Worm (Caenorhabditis elegans) whole organism, late embryonic: Measurements from ENCODE around the gene F35C8.5.
A peak's percentile ranks its signal among the peaks of the same experiment; 100 is the strongest.

Experiments
- C08G9.2 ChIP-seq: sonication (generic microtip); optimal IDR thresholded peaks from 2 replicates; lab custom pipeline; 2016; ENCODE audit warnings: mild to moderate bottlenecking, missing genetic modification characterization, moderate library complexity, missing compliant biosample characterization
- C38D4.7 ChIP-seq: fragments of 200-800 bp; sonication (Bioruptor generic); optimal IDR thresholded peaks from 2 replicates; lab custom pipeline; 2018; ENCODE audit warnings: mild to moderate bottlenecking, missing genetic modification characterization, moderate library complexity, missing compliant biosample characterization
- K02D7.2 ChIP-seq: sonication (generic microtip); optimal IDR thresholded peaks from 2 replicates; lab custom pipeline; 2017; ENCODE audit warnings: mild to moderate bottlenecking, missing genetic modification characterization, missing compliant biosample characterization
- Y22D7AL.16 ChIP-seq: sonication (generic microtip); optimal IDR thresholded peaks from 2 replicates; lab custom pipeline; 2016; ENCODE audit warnings: missing genetic modification characterization, missing compliant biosample characterization
- ama-1 ChIP-seq: fragments of 150-350 bp; optimal IDR thresholded peaks from 2 replicates; lab custom pipeline; 2014
- ceh-14 ChIP-seq: sonication (generic microtip); optimal IDR thresholded peaks from 2 replicates; lab custom pipeline; 2016; ENCODE audit warnings: missing genotype, missing genetic modification characterization, missing compliant biosample characterization
- ceh-18 ChIP-seq: sonication (generic microtip); optimal IDR thresholded peaks from 2 replicates; lab custom pipeline; 2016; ENCODE audit warnings: missing genetic modification characterization, missing compliant biosample characterization
- ceh-19 ChIP-seq: fragments of 200-800 bp; sonication (Bioruptor generic); optimal IDR thresholded peaks from 2 replicates; lab custom pipeline; 2018; ENCODE audit warnings: mild to moderate bottlenecking, missing genetic modification characterization, missing compliant biosample characterization
- ceh-2 ChIP-seq: sonication (generic microtip); optimal IDR thresholded peaks from 2 replicates; lab custom pipeline; 2016; ENCODE audit warnings: missing genotype, missing genetic modification characterization, missing compliant biosample characterization
- ceh-31 ChIP-seq: sonication (generic microtip); optimal IDR thresholded peaks from 2 replicates; lab custom pipeline; 2016; ENCODE audit warnings: missing genetic modification characterization, missing compliant biosample characterization
- ceh-45 ChIP-seq: fragments of 200-800 bp; sonication (Bioruptor generic); IDR thresholded peaks from 2 replicates; pipeline ENCODE4 v1.3.6; 2022; ENCODE audit warnings: missing genetic modification reagents, missing genetic modification characterization, missing compliant biosample characterization
- ceh-48 ChIP-seq: sonication (generic microtip); optimal IDR thresholded peaks from 2 replicates; lab custom pipeline; 2016; ENCODE audit warnings: missing genetic modification characterization, inconsistent platforms, missing compliant biosample characterization
- ceh-6 ChIP-seq: fragments of 200-800 bp; sonication (Bioruptor generic); optimal IDR thresholded peaks from 2 replicates; lab custom pipeline; 2018; ENCODE audit warnings: mild to moderate bottlenecking, missing genetic modification characterization, missing compliant biosample characterization
- ceh-9 ChIP-seq: sonication (generic microtip); optimal IDR thresholded peaks from 2 replicates; lab custom pipeline; 2016; ENCODE audit warnings: mild to moderate bottlenecking, missing genetic modification characterization, inconsistent platforms, missing compliant biosample characterization
- che-1 ChIP-seq: sonication (generic microtip); optimal IDR thresholded peaks from 2 replicates; lab custom pipeline; 2016; ENCODE audit warnings: mild to moderate bottlenecking, missing genetic modification characterization, missing compliant biosample characterization
- dmd-4 ChIP-seq: sonication (generic microtip); optimal IDR thresholded peaks from 2 replicates; lab custom pipeline; 2016; ENCODE audit warnings: borderline replicate concordance, missing genetic modification characterization, missing compliant biosample characterization
- dve-1 ChIP-seq: sonication (generic microtip); optimal IDR thresholded peaks from 2 replicates; lab custom pipeline; 2017; ENCODE audit warnings: antibody characterized with exemption, mild to moderate bottlenecking, missing genetic modification characterization, missing compliant biosample characterization
- elt-2 ChIP-seq: sonication (generic microtip); optimal IDR thresholded peaks from 2 replicates; lab custom pipeline; 2016; ENCODE audit warnings: missing genetic modification reagents, missing genetic modification characterization, missing compliant biosample characterization
- elt-4 ChIP-seq: sonication (generic microtip); optimal IDR thresholded peaks from 2 replicates; lab custom pipeline; 2016; ENCODE audit warnings: missing genetic modification characterization, missing compliant biosample characterization
- eyg-1 ChIP-seq: sonication (generic microtip); optimal IDR thresholded peaks from 2 replicates; lab custom pipeline; 2016; ENCODE audit warnings: missing genotype, missing genetic modification characterization, missing compliant biosample characterization
- fax-1 ChIP-seq: sonication (generic microtip); optimal IDR thresholded peaks from 2 replicates; lab custom pipeline; 2016; ENCODE audit warnings: missing genotype, missing genetic modification characterization, missing compliant biosample characterization
- gmeb-2 ChIP-seq: sonication (generic microtip); optimal IDR thresholded peaks from 2 replicates; lab custom pipeline; 2016; ENCODE audit warnings: missing genetic modification characterization, inconsistent platforms, missing compliant biosample characterization
- hlh-13 ChIP-seq: fragments of 200-800 bp; sonication (Bioruptor generic); optimal IDR thresholded peaks from 2 replicates; lab custom pipeline; 2018; ENCODE audit warnings: mild to moderate bottlenecking, missing genetic modification characterization, missing compliant biosample characterization
- hlh-30 ChIP-seq: sonication (generic microtip); optimal IDR thresholded peaks from 2 replicates; lab custom pipeline; 2017; ENCODE audit warnings: antibody characterized with exemption, missing genetic modification characterization, missing compliant biosample characterization; ENCODE audit not compliant: insufficient read depth
- hlh-6 ChIP-seq: sonication (generic microtip); optimal IDR thresholded peaks from 2 replicates; lab custom pipeline; 2016; ENCODE audit warnings: missing genotype, missing genetic modification characterization, missing compliant biosample characterization
- lin-11 ChIP-seq: fragments of 200-800 bp; sonication (Bioruptor generic); optimal IDR thresholded peaks from 2 replicates; lab custom pipeline; 2018; ENCODE audit warnings: mild to moderate bottlenecking, missing genetic modification characterization, missing compliant biosample characterization
- madf-2 ChIP-seq: sonication (generic microtip); optimal IDR thresholded peaks from 2 replicates; lab custom pipeline; 2017; ENCODE audit warnings: missing genetic modification characterization, missing compliant biosample characterization
- mec-3 ChIP-seq: sonication (generic microtip); optimal IDR thresholded peaks from 2 replicates; lab custom pipeline; 2016; ENCODE audit warnings: borderline replicate concordance, missing genetic modification characterization, missing compliant biosample characterization
- nfya-1 ChIP-seq: sonication (generic microtip); optimal IDR thresholded peaks from 2 replicates; lab custom pipeline; 2017; ENCODE audit warnings: missing genetic modification characterization, mild to moderate bottlenecking, missing compliant biosample characterization, antibody characterized with exemption, moderate library complexity
- nhr-11 ChIP-seq: fragments of 150-350 bp; optimal IDR thresholded peaks from 2 replicates; lab custom pipeline; 2014; ENCODE audit warnings: missing biosample characterization, missing genetic modification characterization
- npax-4 ChIP-seq: sonication (generic microtip); optimal IDR thresholded peaks from 2 replicates; lab custom pipeline; 2016; ENCODE audit warnings: missing genetic modification characterization, missing compliant biosample characterization
- odd-2 ChIP-seq: sonication (generic microtip); optimal IDR thresholded peaks from 2 replicates; lab custom pipeline; 2017; ENCODE audit warnings: antibody characterized with exemption, mild to moderate bottlenecking, missing genetic modification characterization, missing compliant biosample characterization
- pat-9 ChIP-seq: fragments of 200-800 bp; sonication (Bioruptor generic); optimal IDR thresholded peaks from 2 replicates; lab custom pipeline; 2018; ENCODE audit warnings: mild to moderate bottlenecking, missing genetic modification characterization, moderate library complexity, missing compliant biosample characterization
- pax-1 ChIP-seq: fragments of 150-350 bp; optimal IDR thresholded peaks from 2 replicates; lab custom pipeline; 2014; ENCODE audit warnings: missing biosample characterization, missing genetic modification characterization
- pha-2 ChIP-seq: sonication (generic microtip); optimal IDR thresholded peaks from 2 replicates; lab custom pipeline; 2017; ENCODE audit warnings: mild to moderate bottlenecking, missing genetic modification characterization, missing compliant biosample characterization
- pha-4 ChIP-seq: fragments of 150-350 bp; optimal IDR thresholded peaks from 2 replicates; lab custom pipeline; 2018; ENCODE audit warnings: missing biosample characterization, missing genetic modification reagents, missing genetic modification characterization
- sdc-2 ChIP-seq: sonication (generic microtip); optimal IDR thresholded peaks from 2 replicates; lab custom pipeline; 2016; ENCODE audit warnings: missing genotype, missing genetic modification characterization, missing compliant biosample characterization
- sox-2 ChIP-seq: fragments of 200-800 bp; sonication (Bioruptor generic); IDR thresholded peaks from 2 replicates; pipeline ENCODE4 v1.3.6; 2022; ENCODE audit warnings: missing genetic modification reagents, missing genetic modification characterization, missing compliant biosample characterization
- syd-9 ChIP-seq: sonication (generic microtip); optimal IDR thresholded peaks from 2 replicates; lab custom pipeline; 2016; ENCODE audit warnings: mild to moderate bottlenecking, missing genetic modification characterization, moderate library complexity, missing compliant biosample characterization
- tbx-2 ChIP-seq: sonication (generic microtip); optimal IDR thresholded peaks from 2 replicates; lab custom pipeline; 2016; ENCODE audit warnings: missing genetic modification characterization, missing compliant biosample characterization
- tbx-7 ChIP-seq: sonication (generic microtip); optimal IDR thresholded peaks from 2 replicates; lab custom pipeline; 2016; ENCODE audit warnings: missing genotype, missing genetic modification characterization, missing compliant biosample characterization
- ttx-3 ChIP-seq: sonication (generic microtip); optimal IDR thresholded peaks from 2 replicates; lab custom pipeline; 2016; ENCODE audit warnings: missing genetic modification reagents, missing genetic modification characterization, missing compliant biosample characterization
- unc-3 ChIP-seq, 2 experiments: fragments of 200-800 bp in 1 of 2; sonication (Bioruptor generic) in 1 of 2; sonication (generic microtip) in 1 of 2; conservative IDR thresholded peaks in 1 of 2; optimal IDR thresholded peaks in 1 of 2; 2 replicates each; pipeline versions ENCODE4 v1.3.6 to Lab custom; 2016 to 2022; ENCODE audit warnings: missing compliant biosample characterization in 2 of 2, missing genetic modification characterization in 2 of 2, missing genetic modification reagents in 1 of 2
- unc-42 ChIP-seq: sonication (generic microtip); optimal IDR thresholded peaks from 2 replicates; lab custom pipeline; 2016; ENCODE audit warnings: missing genotype, missing genetic modification characterization, missing compliant biosample characterization
- unc-55 ChIP-seq: sonication (generic microtip); optimal IDR thresholded peaks from 2 replicates; lab custom pipeline; 2017; ENCODE audit warnings: missing biosample characterization, missing genetic modification reagents, missing genetic modification characterization
- unc-86 ChIP-seq: sonication (generic microtip); optimal IDR thresholded peaks from 2 replicates; lab custom pipeline; 2016; ENCODE audit warnings: missing genetic modification characterization, missing compliant biosample characterization
- zip-5 ChIP-seq: sonication (generic microtip); optimal IDR thresholded peaks from 2 replicates; lab custom pipeline; 2016; ENCODE audit warnings: missing genetic modification characterization, missing compliant biosample characterization
- ztf-16 ChIP-seq: sonication (generic microtip); optimal IDR thresholded peaks from 2 replicates; lab custom pipeline; 2017; ENCODE audit warnings: missing genetic modification characterization, missing compliant biosample characterization

The F35C8.5 gene

ce11 chrX:5400524-5400923 lies 34.9 kb downstream of the F35C8.5 start, which contains the start of gene scav-1:
TSS of gene scav-1 (minus strand) at chrX:5400584.
- TF ChIP-seq elt-2 (peak; percentile 61), syd-9 (tag; lab: Kevin White, UChicago) (no peak)
- TF ChIP-seq, all 69 proteins: peak for 1

DNA sequence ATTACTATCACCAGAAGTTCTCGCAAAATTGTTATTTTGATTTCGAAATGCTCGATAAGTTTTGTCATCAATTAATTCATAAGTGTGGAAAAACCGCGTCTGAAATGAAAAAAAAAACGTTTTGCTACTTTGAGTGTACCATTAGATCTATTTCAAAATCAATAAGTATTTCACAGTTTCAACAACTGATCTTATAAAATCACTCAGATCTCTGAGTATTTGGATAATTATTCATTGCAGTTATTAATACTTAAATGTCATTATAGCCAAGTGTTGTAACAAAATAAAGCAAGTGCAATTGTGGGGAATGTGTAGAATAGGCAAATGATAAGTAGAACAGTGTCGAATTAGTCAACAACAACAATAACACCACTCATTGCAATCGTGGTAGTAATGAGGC lies 40.7 kb downstream of the F35C8.5 start, which contains the start of gene C03F11.4:
TSS of gene C03F11.4 (minus strand) at position 101 of the 400 bp plus-strand sequence.
- TF ChIP-seq nhr-11 (tag; lab: Kevin White, UChicago), result no peak
- TF ChIP-seq ceh-19 (GFP tag; lab: Kevin White, UChicago), result no peak
- no peak for TF ChIP-seq madf-2 (tag; lab: Kevin White, UChicago)
- TF ChIP-seq unc-55, result no peak
- no peak for TF ChIP-seq dve-1 (tag; lab: Kevin White, UChicago)
- TF ChIP-seq K02D7.2 (tag; lab: Kevin White, UChicago), result no peak

ce11 chrX:5407271-5407670 lies 41.7 kb downstream of the F35C8.5 start:
- peak; percentile 69 for TF ChIP-seq unc-3 (GFP tag; conservative IDR thresholded peaks at IDR 0.05; lab: Robert Waterston, UW)
- no peak for TF ChIP-seq unc-3 (tag; optimal IDR thresholded peaks at IDR 0.05; lab: Kevin White, UChicago)
- TF ChIP-seq unc-55, result no peak
- no peak for TF ChIP-seq tbx-2 (tag; lab: Kevin White, UChicago)
- TF ChIP-seq ceh-9, result no peak
- no peak for TF ChIP-seq pha-4 (tag; lab: Kevin White, UChicago)
- TF ChIP-seq hlh-13 (GFP tag; lab: Kevin White, UChicago), result no peak
- peak; percentile 3 for TF ChIP-seq ceh-18
- TF ChIP-seq ztf-16 (tag; lab: Kevin White, UChicago), result no peak
- peak; percentile 4 for TF ChIP-seq Y22D7AL.16 (tag; lab: Kevin White, UChicago)
- no peak for TF ChIP-seq ceh-2
- TF ChIP-seq pax-1, result no peak
- no peak for TF ChIP-seq odd-2 (tag; lab: Kevin White, UChicago)
- no peak for TF ChIP-seq ceh-6 (GFP tag; lab: Kevin White, UChicago)
- TF ChIP-seq elt-4 (tag; lab: Kevin White, UChicago), result no peak
- TF ChIP-seq syd-9 (tag; lab: Kevin White, UChicago), result no peak
- TF ChIP-seq ceh-45 (GFP tag; lab: Robert Waterston, UW), result no peak
- no peak for TF ChIP-seq ttx-3
- no peak for TF ChIP-seq eyg-1 (tag; lab: Kevin White, UChicago)
- no peak for TF ChIP-seq ama-1 (lab: Kevin White, UChicago)
- no peak for TF ChIP-seq ceh-48 (tag; lab: Kevin White, UChicago)
- peak; percentile 4 for TF ChIP-seq unc-86 (tag; lab: Kevin White, UChicago)
- no peak for TF ChIP-seq C08G9.2
- TF ChIP-seq zip-5 (tag; lab: Kevin White, UChicago), result peak; percentile 31
- TF ChIP-seq hlh-30, result no peak
- TF ChIP-seq pha-2 (tag; lab: Kevin White, UChicago), result no peak
- TF ChIP-seq che-1 (tag; lab: Kevin White, UChicago), result peak; percentile 35
- no peak for TF ChIP-seq tbx-7 (tag; lab: Kevin White, UChicago)
- peak; percentile 42 for TF ChIP-seq fax-1 (tag; lab: Kevin White, UChicago)
- TF ChIP-seq unc-42 (tag; lab: Kevin White, UChicago), result no peak
- TF ChIP-seq ceh-19 (GFP tag; lab: Kevin White, UChicago), result no peak
- peak; percentile 37 for TF ChIP-seq pat-9 (tag; lab: Kevin White, UChicago)
- no peak for TF ChIP-seq mec-3 (tag; lab: Kevin White, UChicago)
- TF ChIP-seq ceh-31 (tag; lab: Kevin White, UChicago), result no peak
- peak; percentile 32 for TF ChIP-seq gmeb-2 (tag; lab: Kevin White, UChicago)
- TF ChIP-seq sdc-2 (tag; lab: Kevin White, UChicago), result peak; percentile 65
- TF ChIP-seq sox-2 (GFP tag; lab: Robert Waterston, UW), result no peak
- no peak for TF ChIP-seq npax-4 (tag; lab: Kevin White, UChicago)
- TF ChIP-seq K02D7.2 (tag; lab: Kevin White, UChicago), result no peak
- peak; percentile 37 for TF ChIP-seq C38D4.7 (GFP tag; lab: Kevin White, UChicago)
- TF ChIP-seq lin-11, result no peak
- peak; percentile 18 for TF ChIP-seq ceh-14 (tag; lab: Kevin White, UChicago)
- TF ChIP-seq hlh-6 (tag; lab: Kevin White, UChicago), result no peak
- no peak for TF ChIP-seq dmd-4 (tag; lab: Kevin White, UChicago)
- TF ChIP-seq madf-2 (tag; lab: Kevin White, UChicago), result peak; percentile 31
- peak; percentile 11 for TF ChIP-seq nfya-1 (tag; lab: Kevin White, UChicago)
